Fruit fly (Drosophila melanogaster): ENCODE data around the gene Smyd4-2.

DNA sequence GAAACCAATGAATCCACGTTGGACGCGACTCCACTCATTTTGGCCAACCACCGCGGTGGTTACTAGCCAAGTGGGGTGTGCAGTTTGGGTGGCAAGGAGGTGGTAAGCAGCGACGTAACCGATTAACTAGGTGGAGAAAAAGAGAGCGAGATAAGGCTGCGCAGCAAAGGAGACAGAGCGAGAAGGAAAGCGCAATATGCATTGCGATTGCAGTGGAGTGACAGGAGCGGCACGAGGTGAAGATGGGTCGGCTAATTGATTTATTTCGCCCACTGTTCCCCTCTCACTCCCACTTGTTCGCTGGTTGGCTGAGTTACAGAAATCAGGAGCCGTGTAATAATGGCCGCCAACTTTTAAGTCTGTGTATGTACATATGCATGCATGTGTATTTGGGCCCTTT is 32.0 kb upstream of the Smyd4-2 start:
- TF ChIP-seq CG17568 (GFP tag; optimal IDR thresholded peaks at IDR 0.05) (no peak), gsb (GFP tag; IDR thresholded peaks at IDR 0.05) (no peak), Spps (tag; optimal IDR thresholded peaks at IDR 0.05) (no peak), Atf3 (GFP tag; optimal IDR thresholded peaks at IDR 0.05) (no peak)
